Fruit fly (Drosophila melanogaster): ENCODE results near the gene CG15628.
A peak's percentile ranks its signal among the peaks of the same experiment; 100 is the strongest.

CG15628 gene

dm6 chr2L:4821319-4821717, 256 bp upstream of the CG15628 start (continued):
- TF ChIP-seq jumu (GFP tag; optimal IDR thresholded peaks at IDR 0.05) (no peak), gro (GFP tag; optimal IDR thresholded peaks at IDR 0.05) (peak; percentile 56), Sin3A (optimal IDR thresholded peaks at IDR 0.05) (no peak), stwl (tag; optimal IDR thresholded peaks at IDR 0.05) (no peak), nerfin-2 (GFP tag; IDR thresholded peaks at IDR 0.05; ENCODE audit: partially characterized antibody) (no peak), inv (GFP tag; IDR thresholded peaks at IDR 0.05; ENCODE audit: partially characterized antibody) (no peak), cato (GFP tag; optimal IDR thresholded peaks at IDR 0.05; ENCODE audit: borderline replicate concordance) (no peak), CG2129 (GFP tag; IDR thresholded peaks at IDR 0.05; ENCODE audit: partially characterized antibody) (no peak), CG17359 (tag; optimal IDR thresholded peaks at IDR 0.05) (peak; percentile 75), HLH4C (GFP tag; IDR thresholded peaks at IDR 0.05; ENCODE audit: partially characterized antibody) (no peak), Gug (GFP tag; IDR thresholded peaks at IDR 0.05) (peak; percentile 53; the same call in 3 of the 4 replicates), Hand (GFP tag; optimal IDR thresholded peaks at IDR 0.05) (peak; percentile 85), TFAM (GFP tag; optimal IDR thresholded peaks at IDR 0.05) (no peak), HLHmδ (GFP tag; optimal IDR thresholded peaks at IDR 0.05) (no peak), Neu2 (GFP tag; optimal IDR thresholded peaks at IDR 0.05; ENCODE audit: borderline replicate concordance) (no peak), zf30C (GFP tag; optimal IDR thresholded peaks at IDR 0.05) (no peak), onecut (GFP tag; IDR thresholded peaks at IDR 0.05) (no peak), nerfin-1 (tag; optimal IDR thresholded peaks at IDR 0.05) (peak; percentile 35), CG2678 (tag; optimal IDR thresholded peaks at IDR 0.05) (peak; percentile 90), PHDP (tag; optimal IDR thresholded peaks at IDR 0.05) (peak; percentile 75), Pdp1 (GFP tag; optimal IDR thresholded peaks at IDR 0.05) (peak; percentile 25 to 44), br (optimal IDR thresholded peaks at IDR 0.05) (no peak), MBD-R2 (GFP tag; IDR thresholded peaks at IDR 0.05) (peak; percentile 31; the same call in 1 of the 2 replicates), sim (GFP tag; IDR thresholded peaks at IDR 0.05) (no peak), bab2 (GFP tag; optimal IDR thresholded peaks at IDR 0.05) (peak; percentile 3), CG8089 (GFP tag; optimal IDR thresholded peaks at IDR 0.05) (no peak), NK7.1 (GFP tag; optimal IDR thresholded peaks at IDR 0.05) (no peak), tio (GFP tag; optimal IDR thresholded peaks at IDR 0.05) (peak; percentile 37), CG9609 (GFP tag; optimal IDR thresholded peaks at IDR 0.05) (no peak), gt (GFP tag; IDR thresholded peaks at IDR 0.05) (no peak), CG6175 (GFP tag; IDR thresholded peaks at IDR 0.05) (no peak), aop (GFP tag; IDR thresholded peaks at IDR 0.05) (no peak), prd (optimal IDR thresholded peaks at IDR 0.05) (no peak), prd (GFP tag; IDR thresholded peaks at IDR 0.05) (peak; percentile 68), HHEX (GFP tag; optimal IDR thresholded peaks at IDR 0.05) (peak; percentile 75), CG4328 (GFP tag; optimal IDR thresholded peaks at IDR 0.05) (no peak), psq (GFP tag; optimal IDR thresholded peaks at IDR 0.05) (no peak), CG6689 (GFP tag; IDR thresholded peaks at IDR 0.05) (peak; percentile 57), CG5180 (GFP tag; optimal IDR thresholded peaks at IDR 0.05) (peak; percentile 44), CG34224 (GFP tag; IDR thresholded peaks at IDR 0.05; ENCODE audit: partially characterized antibody) (no peak), CG9876 (GFP tag; optimal IDR thresholded peaks at IDR 0.05) (no peak), ato (GFP tag; IDR thresholded peaks at IDR 0.05; ENCODE audit: partially characterized antibody) (no peak), CG18262 (tag; optimal IDR thresholded peaks at IDR 0.05) (peak; percentile 83), Hmr (GFP tag; optimal IDR thresholded peaks at IDR 0.05) (peak; percentile 83), CG32532 (GFP tag; IDR thresholded peaks at IDR 0.05) (peak; percentile 76), ssp (GFP tag; IDR thresholded peaks at IDR 0.05) (no peak; the same call in 1 of the 2 replicates), nmo (GFP tag; optimal IDR thresholded peaks at IDR 0.05) (peak; percentile 67), crol (GFP tag; IDR thresholded peaks at IDR 0.05) (no peak), Hmx (GFP tag; optimal IDR thresholded peaks at IDR 0.05) (no peak), lab (GFP tag; optimal IDR thresholded peaks at IDR 0.05) (peak; percentile 84), Fer3 (tag; optimal IDR thresholded peaks at IDR 0.05) (peak; percentile 78)
